Fruit fly (Drosophila melanogaster): ENCODE measurements around the gene Nup205.

dm6 chrX:19842397-19843261, 9.4 kb upstream of the Nup205 start:
- TF ChIP-seq kay (GFP tag; ENCODE audit: borderline replicate concordance) (no peak), cnc (optimal IDR thresholded peaks at IDR 0.05) (no peak), Mnt (GFP tag; optimal IDR thresholded peaks at IDR 0.05) (no peak), CG7045 (GFP tag; optimal IDR thresholded peaks at IDR 0.05) (no peak), CG1620 (GFP tag; optimal IDR thresholded peaks at IDR 0.05) (no peak), Crg-1 (GFP tag; optimal IDR thresholded peaks at IDR 0.05) (no peak), ovo (GFP tag; optimal IDR thresholded peaks at IDR 0.05) (no peak), CG11617 (GFP tag; optimal IDR thresholded peaks at IDR 0.05) (no peak), CG5204 (GFP tag; optimal IDR thresholded peaks at IDR 0.05) (no peak), bab1 (GFP tag; optimal IDR thresholded peaks at IDR 0.05) (no peak), Clk (GFP tag; optimal IDR thresholded peaks at IDR 0.05) (no peak), CG7101 (tag; optimal IDR thresholded peaks at IDR 0.05) (no peak)

All from whole organism, adult.